Fruit fly (Drosophila melanogaster) Kc167 (cell line): ENCODE results near the gene CG8607.

Experiments used
- Sin3A ChIP-seq: fragments of >200 bp; optimal IDR thresholded peaks from 2 replicates; lab custom pipeline; 2018; ENCODE audit warnings: missing external identifiers
- psq ChIP-seq: fragments of >200 bp; optimal IDR thresholded peaks from 2 replicates; lab custom pipeline; 2017; ENCODE audit warnings: missing external identifiers

- TF ChIP-seq Sin3A (no peak), psq (lab: Kevin White, UChicago) (no peak)
Observed at dm6 chr3L:7314133-7314532, 5.7 kb upstream of the CG8607 start.
